Worm (Caenorhabditis elegans): ENCODE results near the gene fbxb-91.

fbxb-91 gene

DNA sequence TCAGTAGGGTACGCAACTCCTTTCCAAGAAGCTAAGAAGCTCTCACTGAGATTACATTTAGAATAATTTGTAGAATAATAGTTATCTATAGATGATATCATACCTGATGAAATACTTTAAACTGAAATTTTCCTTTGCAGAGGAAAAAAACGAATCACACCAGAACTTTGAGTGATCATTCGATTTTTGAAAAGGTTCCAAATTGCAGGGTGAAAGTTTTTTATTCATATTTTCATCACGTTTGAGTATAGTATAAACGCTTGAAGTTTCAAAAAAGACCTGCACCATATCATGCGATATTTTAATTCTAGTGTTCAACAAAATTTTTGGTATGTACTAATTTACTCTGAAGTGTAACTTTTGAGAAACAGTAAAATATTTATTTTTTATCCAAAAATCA is 36.0 kb downstream of the fbxb-91 start, which contains the start of gene srh-100:
Gene srh-100 (minus strand): TSS at position 101 of the 400 bp plus-strand sequence.
- no peak for TF ChIP-seq ceh-6 (GFP tag; optimal IDR thresholded peaks at IDR 0.05)
- TF ChIP-seq fkh-6 (tag; optimal IDR thresholded peaks at IDR 0.05) = no peak
- no peak for TF ChIP-seq pha-4 (tag; optimal IDR thresholded peaks at IDR 0.05)
- TF ChIP-seq C08G9.2 (tag; optimal IDR thresholded peaks at IDR 0.05) = no peak
- no peak for TF ChIP-seq ztf-16 (tag; optimal IDR thresholded peaks at IDR 0.05)
- no peak for TF ChIP-seq syd-9 (tag; optimal IDR thresholded peaks at IDR 0.05)
- no peak for TF ChIP-seq tbx-7 (tag; optimal IDR thresholded peaks at IDR 0.05)
- no peak for TF ChIP-seq ref-2 (tag; optimal IDR thresholded peaks at IDR 0.05)
- TF ChIP-seq eyg-1 (tag; optimal IDR thresholded peaks at IDR 0.05) = no peak
- TF ChIP-seq rnt-1 (tag; optimal IDR thresholded peaks at IDR 0.05) = no peak
- no peak for TF ChIP-seq ceh-34 (tag; optimal IDR thresholded peaks at IDR 0.05)
- no peak for TF ChIP-seq dve-1 (tag; optimal IDR thresholded peaks at IDR 0.05)

DNA sequence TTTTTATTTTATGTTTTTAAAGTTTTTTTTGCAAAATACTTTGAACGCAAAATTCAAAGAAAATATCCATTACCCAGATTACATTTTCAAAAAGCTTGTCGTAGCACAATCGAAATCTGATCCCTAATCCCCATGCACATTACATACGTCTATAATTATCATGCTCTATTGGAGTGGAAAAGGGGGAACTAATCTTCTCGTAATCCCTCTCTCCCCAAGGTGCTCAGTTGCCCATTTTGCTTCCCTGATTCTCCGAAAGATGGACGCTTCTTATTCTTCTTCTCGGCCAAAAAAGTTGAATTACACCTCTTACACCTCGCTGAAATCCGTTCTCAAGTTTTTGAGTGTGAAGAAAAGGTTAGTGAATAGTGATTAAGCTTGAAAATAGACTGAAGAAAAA is 39.5 kb downstream of the fbxb-91 start, which contains the start of gene fbxc-53:
Gene fbxc-53 (plus strand): TSS at position 245 of the 400 bp plus-strand sequence.
- no peak for TF ChIP-seq hlh-8 (tag; optimal IDR thresholded peaks at IDR 0.05)
- no peak for TF ChIP-seq ceh-14 (tag; optimal IDR thresholded peaks at IDR 0.05)
- TF ChIP-seq pag-3 (tag; optimal IDR thresholded peaks at IDR 0.05; ENCODE audit: borderline replicate concordance) = no peak
- no peak for TF ChIP-seq nhr-232 (tag; optimal IDR thresholded peaks at IDR 0.05)
- TF ChIP-seq tbx-2 (tag; optimal IDR thresholded peaks at IDR 0.05) = no peak
- no peak for TF ChIP-seq hlh-13 (GFP tag; optimal IDR thresholded peaks at IDR 0.05)
- TF ChIP-seq F13H6.1 (tag; optimal IDR thresholded peaks at IDR 0.05) = no peak
- no peak for TF ChIP-seq ref-2 (tag; optimal IDR thresholded peaks at IDR 0.05)
- TF ChIP-seq ceh-45 (GFP tag; IDR thresholded peaks at IDR 0.05) = no peak

ce11 chrII:3709255-3709654 is 41.3 kb downstream of the fbxb-91 start, which contains the start of gene srx-110:
TSS of gene srx-110 (plus strand) at chrII:3709555.
- TF ChIP-seq C38D4.7 (GFP tag; optimal IDR thresholded peaks at IDR 0.05) (no peak), ceh-6 (GFP tag; optimal IDR thresholded peaks at IDR 0.05) (no peak), elt-2 (tag; optimal IDR thresholded peaks at IDR 0.05) (no peak), ceh-2 (tag; optimal IDR thresholded peaks at IDR 0.05) (no peak), pros-1 (tag; optimal IDR thresholded peaks at IDR 0.05) (no peak), ceh-22 (tag; optimal IDR thresholded peaks at IDR 0.05) (no peak), K09A11.1 (tag; optimal IDR thresholded peaks at IDR 0.05; ENCODE audit: insufficient read depth) (no peak)

DNA sequence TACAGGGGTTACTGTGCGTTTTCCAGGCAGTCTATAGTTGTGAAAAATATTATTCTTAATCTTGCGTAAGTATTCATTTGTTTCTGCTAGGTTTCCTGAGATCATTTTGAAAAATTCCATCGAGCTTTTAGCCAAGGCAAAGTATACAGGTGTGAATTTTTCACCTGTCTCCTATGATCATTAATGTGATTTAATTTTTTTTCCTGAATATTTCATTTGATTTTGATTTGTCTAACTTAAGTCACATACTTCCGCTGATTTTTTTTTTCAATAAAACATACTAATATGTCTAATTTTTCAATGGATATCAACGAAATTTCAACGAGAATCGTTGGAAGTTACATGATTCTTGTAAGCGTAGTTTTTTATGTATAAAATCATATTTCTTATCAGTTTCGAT is 45.3 kb downstream of the fbxb-91 start, which contains the start of gene srx-108:
Gene srx-108 (plus strand): TSS at position 301 of the 400 bp plus-strand sequence.
- TF ChIP-seq elt-2 (tag; optimal IDR thresholded peaks at IDR 0.05) (no peak), ceh-31 (tag; optimal IDR thresholded peaks at IDR 0.05) (no peak), gmeb-2 (tag; optimal IDR thresholded peaks at IDR 0.05) (no peak), lin-11 (tag; optimal IDR thresholded peaks at IDR 0.05) (no peak), fkh-6 (tag; optimal IDR thresholded peaks at IDR 0.05) (no peak), unc-86 (tag; optimal IDR thresholded peaks at IDR 0.05) (no peak), K02D7.2 (tag; optimal IDR thresholded peaks at IDR 0.05) (no peak), tbx-2 (tag; optimal IDR thresholded peaks at IDR 0.05) (no peak), fkh-10 (GFP tag; optimal IDR thresholded peaks at IDR 0.05) (no peak), C08G9.2 (tag; optimal IDR thresholded peaks at IDR 0.05) (no peak), ama-1 (optimal IDR thresholded peaks at IDR 0.05) (no peak), ttx-3 (tag; optimal IDR thresholded peaks at IDR 0.05) (no peak)

DNA sequence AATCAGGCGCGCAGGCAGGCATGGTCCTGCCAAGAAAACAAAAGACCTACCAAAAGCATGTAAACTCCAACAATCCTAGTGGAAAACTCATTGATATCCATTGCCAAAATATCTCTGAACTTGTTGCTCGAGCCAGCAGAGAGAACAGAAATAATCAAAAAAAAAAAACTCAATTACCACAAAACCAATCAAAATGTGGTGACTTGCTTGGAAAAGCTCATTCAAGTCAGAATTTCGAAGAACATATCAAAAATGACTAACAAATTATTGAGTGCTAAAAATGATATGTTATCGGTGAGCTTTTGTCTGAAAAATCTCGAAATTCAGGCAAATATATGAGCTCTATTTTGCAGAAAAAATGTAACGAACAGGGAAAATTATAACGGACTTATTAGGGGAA is 49.3 kb downstream of the fbxb-91 start, which contains the start of gene srx-105:
Gene srx-105 (minus strand): TSS at position 101 of the 400 bp plus-strand sequence.
- TF ChIP-seq sox-4 (tag; optimal IDR thresholded peaks at IDR 0.05) (no peak), ceh-31 (tag; optimal IDR thresholded peaks at IDR 0.05) (no peak), pros-1 (tag; optimal IDR thresholded peaks at IDR 0.05) (no peak), ceh-6 (GFP tag; optimal IDR thresholded peaks at IDR 0.05) (no peak), ztf-16 (tag; optimal IDR thresholded peaks at IDR 0.05) (no peak), ceh-2 (tag; optimal IDR thresholded peaks at IDR 0.05) (no peak)

Data from whole organism, late embryonic.